Fruit fly (Drosophila melanogaster) Kc167 (cell line): ENCODE data around the gene CG3008.

ENCODE experiments used
- insv ChIP-seq: fragments of >200 bp; optimal IDR thresholded peaks from 3 replicates; lab custom pipeline; 2018; ENCODE audit warnings: missing external identifiers
- ttk ChIP-seq: sonication (Bioruptor generic); optimal IDR thresholded peaks from 2 replicates; lab custom pipeline; 2017; ENCODE audit warnings: missing external identifiers

DNA sequence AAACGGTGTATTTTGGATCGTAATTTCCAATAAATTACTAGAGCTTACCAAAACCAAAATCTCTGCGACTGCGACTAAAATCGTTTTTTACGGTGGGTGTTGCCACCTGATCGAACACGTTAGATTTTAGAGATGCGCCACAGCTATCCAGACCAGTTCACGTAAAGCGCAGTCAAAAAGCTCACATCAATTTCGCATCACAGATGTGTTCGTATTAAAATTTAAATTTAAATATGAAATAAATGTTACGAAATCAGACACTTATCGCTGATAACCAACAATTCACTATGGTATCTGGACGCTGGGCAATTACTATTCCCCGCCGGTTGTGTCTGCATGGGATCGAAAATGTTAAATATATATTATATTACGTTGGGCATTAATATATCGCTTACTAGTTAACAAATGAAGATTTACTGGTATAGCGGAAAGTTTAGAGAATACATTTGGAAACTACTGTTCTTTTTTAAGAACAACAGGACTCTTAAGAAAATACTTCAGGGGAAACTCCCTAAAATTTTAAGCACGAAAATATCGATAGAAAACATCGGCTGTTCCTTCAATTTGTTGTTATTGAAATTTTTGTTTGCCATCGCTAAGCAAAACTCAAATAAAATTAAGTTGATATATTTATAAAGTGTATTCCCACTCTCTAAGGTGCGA lies 35.8 kb upstream of the CG3008 start, which contains the start of the genes mxt and CG11927:
- TF ChIP-seq insv (lab: Kevin White, UChicago) (no peak), ttk (lab: Kevin White, UChicago) (no peak)
